Fruit fly (Drosophila melanogaster) whole organism, prepupa: ENCODE measurements around the gene spirit.

Experiments used
- Blimp-1 ChIP-seq: fragments of 200-800 bp; sonication (Bioruptor generic); optimal IDR thresholded peaks from 3 replicates; lab custom pipeline; 2017; ENCODE audit warnings: missing biosample characterization, missing genetic modification characterization, mild to moderate bottlenecking, moderate library complexity, missing genetic modification reagents
- CG10631 ChIP-seq: fragments of 200-800 bp; sonication (Bioruptor generic); optimal IDR thresholded peaks from 2 replicates; lab custom pipeline; 2016; ENCODE audit warnings: missing biosample characterization, missing genetic modification characterization
- CG11294 ChIP-seq: fragments of 200-800 bp; sonication (Bioruptor generic); IDR thresholded peaks from 2 replicates; pipeline ENCODE4 v1.3.6; 2022; ENCODE audit warnings: missing biosample characterization, missing genetic modification characterization
- CG11762 ChIP-seq: fragments of 200-800 bp; sonication (Bioruptor generic); optimal IDR thresholded peaks from 3 replicates; lab custom pipeline; 2016; ENCODE audit warnings: missing biosample characterization, missing genetic modification characterization; ENCODE audit not compliant: insufficient read depth
- CG11902 ChIP-seq: fragments of 200-800 bp; sonication (Bioruptor generic); optimal IDR thresholded peaks from 3 replicates; lab custom pipeline; 2016; ENCODE audit warnings: missing biosample characterization, missing genetic modification characterization
- CG15336 ChIP-seq: fragments of 200-800 bp; sonication (Bioruptor generic); IDR thresholded peaks from 2 replicates; pipeline ENCODE4 v1.3.6; 2022; ENCODE audit warnings: missing biosample characterization, missing genetic modification characterization
- CG1621 ChIP-seq: fragments of 200-800 bp; sonication (Bioruptor generic); optimal IDR thresholded peaks from 3 replicates; lab custom pipeline; 2018; ENCODE audit warnings: missing biosample characterization, mild to moderate bottlenecking, missing genetic modification characterization
- CG3032 ChIP-seq: fragments of 200-800 bp; optimal IDR thresholded peaks from 2 replicates; lab custom pipeline; 2019; ENCODE audit warnings: missing biosample characterization, mild to moderate bottlenecking, missing genetic modification characterization, moderate library complexity
- CG31627 ChIP-seq: fragments of 200-800 bp; sonication (Bioruptor generic); optimal IDR thresholded peaks from 3 replicates; lab custom pipeline; 2016; ENCODE audit warnings: missing biosample characterization, missing genetic modification characterization
- CG32006 ChIP-seq: fragments of 200-800 bp; sonication (Bioruptor generic); optimal IDR thresholded peaks from 3 replicates; lab custom pipeline; 2017; ENCODE audit warnings: missing biosample characterization, mild to moderate bottlenecking, missing genetic modification characterization
- CG34406 ChIP-seq: fragments of 200-800 bp; sonication (Bioruptor generic); optimal IDR thresholded peaks from 3 replicates; lab custom pipeline; 2016; ENCODE audit warnings: missing biosample characterization, missing genetic modification characterization
- CG3919 ChIP-seq: fragments of 200-800 bp; sonication (Bioruptor generic); optimal IDR thresholded peaks from 3 replicates; lab custom pipeline; 2016; ENCODE audit warnings: missing biosample characterization, missing genetic modification characterization
- CG4318 ChIP-seq: fragments of 200-800 bp; sonication (Bioruptor generic); optimal IDR thresholded peaks from 3 replicates; lab custom pipeline; 2017; ENCODE audit warnings: missing biosample characterization, mild to moderate bottlenecking, missing genetic modification characterization
- CG6163 ChIP-seq: fragments of 200-800 bp; sonication (Bioruptor generic); IDR thresholded peaks from 3 replicates; pipeline ENCODE4 v1.3.6; 2022; ENCODE audit warnings: missing biosample characterization, missing genetic modification characterization
- CG6808 ChIP-seq: fragments of 200-800 bp; sonication (Bioruptor generic); optimal IDR thresholded peaks from 3 replicates; lab custom pipeline; 2017; ENCODE audit warnings: missing biosample characterization, missing genetic modification characterization, mild to moderate bottlenecking, moderate library complexity, missing genetic modification reagents
- CG6854 ChIP-seq: fragments of 200-800 bp; sonication (Bioruptor generic); optimal IDR thresholded peaks from 2 replicates; lab custom pipeline; 2017; ENCODE audit warnings: missing biosample characterization, mild to moderate bottlenecking, missing genetic modification characterization
- CG7368 ChIP-seq: fragments of 200-800 bp; sonication (Bioruptor generic); optimal IDR thresholded peaks from 3 replicates; lab custom pipeline; 2016; ENCODE audit warnings: missing biosample characterization, missing genetic modification characterization
- CG8119 ChIP-seq: fragments of 200-800 bp; sonication (Bioruptor generic); IDR thresholded peaks from 3 replicates; pipeline ENCODE4 v1.3.6; 2022; ENCODE audit warnings: missing biosample characterization, missing genetic modification characterization
- CG8632 ChIP-seq: fragments of 200-800 bp; sonication (Bioruptor generic); optimal IDR thresholded peaks from 3 replicates; lab custom pipeline; 2016; ENCODE audit warnings: missing biosample characterization, missing genetic modification characterization
- CG9139 ChIP-seq: fragments of 200-800 bp; sonication (Bioruptor generic); optimal IDR thresholded peaks from 3 replicates; lab custom pipeline; 2017; ENCODE audit warnings: missing biosample characterization, mild to moderate bottlenecking, missing genetic modification characterization
- Eip75B ChIP-seq: fragments of 200-800 bp; sonication (Bioruptor generic); optimal IDR thresholded peaks from 3 replicates; lab custom pipeline; 2016; ENCODE audit warnings: missing biosample characterization, missing genetic modification characterization
- Ets21C ChIP-seq: fragments of 200-800 bp; sonication (Bioruptor generic); optimal IDR thresholded peaks from 3 replicates; lab custom pipeline; 2016; ENCODE audit warnings: missing biosample characterization, missing genetic modification characterization
- Gug ChIP-seq: fragments of 200-800 bp; sonication (Bioruptor generic); IDR thresholded peaks from 2 replicates; pipeline ENCODE4 v1.3.6; 2022; ENCODE audit warnings: missing biosample characterization, missing genetic modification characterization
- Hr38 ChIP-seq: sonication (Bioruptor generic); optimal IDR thresholded peaks from 2 replicates; lab custom pipeline; 2016; ENCODE audit warnings: missing biosample characterization, missing genetic modification characterization
- Hr39 ChIP-seq: fragments of 200-800 bp; sonication (Bioruptor generic); optimal IDR thresholded peaks from 2 replicates; lab custom pipeline; 2016; ENCODE audit warnings: missing biosample characterization, missing genetic modification characterization
- OdsH ChIP-seq: fragments of 200-800 bp; sonication (Bioruptor generic); optimal IDR thresholded peaks from 3 replicates; lab custom pipeline; 2016; ENCODE audit warnings: missing biosample characterization, missing genetic modification characterization
- Sox102F ChIP-seq: fragments of 200-800 bp; sonication (Bioruptor generic); optimal IDR thresholded peaks from 2 replicates; lab custom pipeline; 2016; ENCODE audit warnings: missing biosample characterization, mild to moderate bottlenecking, missing genetic modification characterization
- Sox14 ChIP-seq: fragments of 200-800 bp; sonication (Bioruptor generic); optimal IDR thresholded peaks from 3 replicates; lab custom pipeline; 2016; ENCODE audit warnings: missing biosample characterization, missing genetic modification characterization
- Sox15 ChIP-seq: fragments of 200-800 bp; sonication (Bioruptor generic); optimal IDR thresholded peaks from 3 replicates; lab custom pipeline; 2016; ENCODE audit warnings: missing biosample characterization, missing genetic modification characterization
- achi ChIP-seq: fragments of 200-800 bp; sonication (Bioruptor generic); optimal IDR thresholded peaks from 3 replicates; lab custom pipeline; 2016; ENCODE audit warnings: missing biosample characterization, missing genetic modification characterization
- acj6 ChIP-seq: fragments of 200-800 bp; sonication (Bioruptor generic); optimal IDR thresholded peaks from 3 replicates; lab custom pipeline; 2016; ENCODE audit warnings: missing biosample characterization, missing genetic modification characterization
- cyc ChIP-seq: fragments of 200-800 bp; sonication (Bioruptor generic); optimal IDR thresholded peaks from 3 replicates; lab custom pipeline; 2016; ENCODE audit warnings: missing biosample characterization, missing genetic modification characterization
- dac ChIP-seq: fragments of 200-800 bp; sonication (Bioruptor generic); optimal IDR thresholded peaks from 2 replicates; lab custom pipeline; 2017; ENCODE audit warnings: missing biosample characterization, mild to moderate bottlenecking, missing genetic modification characterization
- dsx ChIP-seq: fragments of 200-800 bp; optimal IDR thresholded peaks from 3 replicates; lab custom pipeline; 2019; ENCODE audit warnings: missing biosample characterization, mild to moderate bottlenecking, missing genetic modification characterization, moderate library complexity; ENCODE audit not compliant: poor library complexity, severe bottlenecking
- eg ChIP-seq: fragments of 200-800 bp; sonication (Bioruptor generic); IDR thresholded peaks from 3 replicates; pipeline ENCODE4 v1.3.6; 2022; ENCODE audit warnings: missing biosample characterization, missing genetic modification characterization
- esn ChIP-seq: fragments of 200-800 bp; sonication (Bioruptor generic); optimal IDR thresholded peaks from 2 replicates; lab custom pipeline; 2016; ENCODE audit warnings: missing biosample characterization, mild to moderate bottlenecking, missing genetic modification characterization, moderate library complexity
- fd59A ChIP-seq: fragments of 200-800 bp; sonication (Bioruptor generic); optimal IDR thresholded peaks from 2 replicates; lab custom pipeline; 2017; ENCODE audit warnings: missing biosample characterization, mild to moderate bottlenecking, missing genetic modification characterization, missing genetic modification reagents
- fd85E ChIP-seq: fragments of 200-800 bp; sonication (Bioruptor generic); optimal IDR thresholded peaks from 3 replicates; lab custom pipeline; 2016; ENCODE audit warnings: missing biosample characterization, missing genetic modification characterization
- lz ChIP-seq: fragments of 200-800 bp; sonication (Bioruptor generic); optimal IDR thresholded peaks from 3 replicates; lab custom pipeline; 2016; ENCODE audit warnings: missing biosample characterization, missing genetic modification characterization
- salr ChIP-seq, 2 experiments: fragments of 200-800 bp; sonication (Bioruptor generic); optimal IDR thresholded peaks; 3 replicates each; lab custom pipeline; 2016 to 2018; ENCODE audit warnings: missing biosample characterization in 2 of 2, missing genetic modification characterization in 2 of 2, mild to moderate bottlenecking in 1 of 2
- spab ChIP-seq: fragments of 200-800 bp; sonication (Bioruptor generic); optimal IDR thresholded peaks from 2 replicates; lab custom pipeline; 2017; ENCODE audit warnings: missing biosample characterization, mild to moderate bottlenecking, missing genetic modification characterization, missing genetic modification reagents
- ss ChIP-seq, 2 experiments: fragments of 200-800 bp; sonication (Bioruptor generic); optimal IDR thresholded peaks; 2 replicates in 1 of 2; 3 replicates in 1 of 2; lab custom pipeline; 2017 to 2018; ENCODE audit warnings: mild to moderate bottlenecking in 2 of 2, missing biosample characterization in 2 of 2, missing genetic modification characterization in 2 of 2, moderate library complexity in 1 of 2
- svp ChIP-seq: fragments of 200-800 bp; sonication (Bioruptor generic); peaks from one replicate; lab custom pipeline; 2016; ENCODE audit warnings: missing biosample characterization, missing genetic modification characterization
- vri ChIP-seq: fragments of 200-800 bp; sonication (Bioruptor generic); optimal IDR thresholded peaks from 3 replicates; lab custom pipeline; 2016; ENCODE audit warnings: missing biosample characterization, mild to moderate bottlenecking, missing genetic modification characterization

Gene spirit

dm6 chrX:8601165-8601564 lies 27.8 kb upstream of the spirit start (continued):
- TF ChIP-seq Eip75B (GFP tag; lab: Kevin White, UChicago) (no peak), Sox102F (GFP tag; lab: Kevin White, UChicago) (no peak), achi (GFP tag; lab: Kevin White, UChicago) (peak; percentile 68), CG6163 (GFP tag; lab: Robert Waterston, UW) (peak; percentile 85), fd59A (GFP tag; lab: Kevin White, UChicago) (no peak), Ets21C (GFP tag; lab: Kevin White, UChicago) (no peak), CG11902 (GFP tag; lab: Kevin White, UChicago) (peak; percentile 43), OdsH (GFP tag; lab: Kevin White, UChicago) (no peak), CG8119 (GFP tag; lab: Robert Waterston, UW) (peak; percentile 67; the same call in 2 of the 3 replicates), dsx (GFP tag; lab: Kevin White, UChicago) (no peak), Gug (GFP tag; lab: Robert Waterston, UW) (peak; percentile 56), CG31627 (GFP tag; lab: Kevin White, UChicago) (peak; percentile 60), CG15336 (GFP tag; lab: Robert Waterston, UW) (peak; percentile 80), CG10631 (GFP tag; lab: Kevin White, UChicago) (no peak), CG32006 (GFP tag; lab: Kevin White, UChicago) (peak; percentile 74), Hr38 (no peak), CG6854 (GFP tag; lab: Kevin White, UChicago) (no peak), CG6808 (GFP tag; lab: Kevin White, UChicago) (no peak), Blimp-1 (GFP tag; lab: Kevin White, UChicago) (no peak), cyc (GFP tag; lab: Kevin White, UChicago) (peak; percentile 62), CG11294 (GFP tag; lab: Robert Waterston, UW) (peak; percentile 54), vri (GFP tag; lab: Kevin White, UChicago) (no peak)
- TF ChIP-seq, all 60 proteins: peak for 22

- no peak for TF ChIP-seq CG8119 (GFP tag; lab: Robert Waterston, UW)
- TF ChIP-seq svp, result peak; percentile 40
These were observed 19.7 kb upstream of the spirit start for dm6 chrX:8593159-8593476.

- TF ChIP-seq dsx (GFP tag; lab: Kevin White, UChicago) (peak; percentile 68), lz (GFP tag; lab: Kevin White, UChicago) (peak; percentile 21), CG3032 (tag; lab: Kevin White, UChicago) (peak; percentile 15), Blimp-1 (GFP tag; lab: Kevin White, UChicago) (no peak), CG11902 (GFP tag; lab: Kevin White, UChicago) (no peak), CG8119 (GFP tag; lab: Robert Waterston, UW) (peak; percentile 54; the same call in 2 of the 3 replicates), CG6808 (GFP tag; lab: Kevin White, UChicago) (peak; percentile 85), CG4318 (GFP tag; lab: Kevin White, UChicago) (no peak), CG7368 (GFP tag; lab: Kevin White, UChicago) (peak; percentile 31), CG1621 (tag; lab: Kevin White, UChicago) (peak; percentile 65), CG6163 (GFP tag; lab: Robert Waterston, UW) (peak; percentile 38; the same call in 2 of the 3 replicates), CG34406 (GFP tag; lab: Kevin White, UChicago) (no peak), achi (GFP tag; lab: Kevin White, UChicago) (no peak), CG31627 (GFP tag; lab: Kevin White, UChicago) (peak; percentile 9), CG15336 (GFP tag; lab: Robert Waterston, UW) (no peak), eg (GFP tag; lab: Robert Waterston, UW) (peak; percentile 44; the same call in 1 of the 3 replicates), CG32006 (GFP tag; lab: Kevin White, UChicago) (peak; percentile 49), CG8632 (GFP tag; lab: Kevin White, UChicago) (no peak), Ets21C (GFP tag; lab: Kevin White, UChicago) (peak; percentile 10), Hr39 (GFP tag; lab: Kevin White, UChicago) (peak; percentile 9), CG9139 (GFP tag; lab: Kevin White, UChicago) (peak; percentile 84), salr (GFP tag; optimal IDR thresholded peaks at IDR 0.05; lab: Kevin White, UChicago) (no peak), fd85E (no peak), Sox15 (GFP tag; lab: Kevin White, UChicago) (no peak), dac (GFP tag; lab: Kevin White, UChicago) (no peak), acj6 (no peak), CG11762 (GFP tag; lab: Kevin White, UChicago) (no peak), Hr38 (no peak), esn (GFP tag; lab: Kevin White, UChicago) (peak; percentile 38), spab (GFP tag; lab: Kevin White, UChicago) (peak; percentile 62), CG11294 (GFP tag; lab: Robert Waterston, UW) (no peak), Sox14 (peak; percentile 16), ss (GFP tag; optimal IDR thresholded peaks at IDR 0.05; lab: Kevin White, UChicago) (peak; percentile 87 to 92), CG3919 (GFP tag; lab: Kevin White, UChicago) (peak; percentile 44)
These were observed 19.2 kb upstream of the spirit start for dm6 chrX:8592437-8593158.
